Worm (Caenorhabditis elegans): Measurements from ENCODE around the gene ina-1.

The ina-1 gene

DNA sequence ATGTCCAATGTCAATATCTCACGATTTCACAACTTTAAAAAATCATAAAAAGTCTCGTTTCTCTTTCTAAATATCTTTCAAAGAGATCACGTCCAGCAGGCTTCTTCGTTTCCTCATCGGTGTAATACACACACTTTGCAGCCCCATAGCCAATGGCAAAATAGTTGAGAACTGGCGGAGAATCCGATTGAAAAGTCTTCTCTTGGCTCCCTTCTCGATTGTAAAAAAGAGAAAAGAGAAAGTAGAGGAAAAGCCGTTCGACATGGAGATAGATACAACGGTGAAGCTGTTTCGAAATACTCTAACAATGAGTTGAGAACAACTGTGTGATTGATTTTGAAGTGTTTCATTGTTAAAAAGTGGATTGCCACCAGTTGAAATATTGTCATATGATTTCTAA is 20.8 kb downstream of the ina-1 start:
- TF ChIP-seq ces-1 (GFP tag; optimal IDR thresholded peaks at IDR 0.05) (no peak), aha-1 (tag) (peak; percentile 19)

DNA sequence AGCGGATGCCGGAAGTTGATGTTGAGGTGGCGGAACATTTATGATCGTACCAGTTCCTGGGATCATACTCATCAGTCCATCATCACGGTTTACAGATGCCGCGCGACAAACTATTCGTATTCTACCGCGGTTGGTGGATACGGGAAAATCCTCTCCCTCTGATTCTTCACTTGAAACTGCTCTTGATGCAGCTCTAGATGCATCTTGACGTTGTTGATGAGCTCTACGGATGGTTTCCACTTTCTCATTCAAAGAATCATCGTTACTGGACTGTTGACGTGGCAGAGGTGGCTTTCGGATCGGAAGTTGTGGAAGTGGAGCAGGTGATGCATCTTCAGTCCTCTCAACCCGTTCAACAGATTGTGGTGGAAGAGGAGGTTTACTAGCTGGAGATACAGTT is 23.5 kb downstream of the ina-1 start:
- TF ChIP-seq aha-1 (tag), result peak; percentile 90
- no peak for TF ChIP-seq Y105C5A.15 (GFP tag; IDR thresholded peaks at IDR 0.05)

DNA sequence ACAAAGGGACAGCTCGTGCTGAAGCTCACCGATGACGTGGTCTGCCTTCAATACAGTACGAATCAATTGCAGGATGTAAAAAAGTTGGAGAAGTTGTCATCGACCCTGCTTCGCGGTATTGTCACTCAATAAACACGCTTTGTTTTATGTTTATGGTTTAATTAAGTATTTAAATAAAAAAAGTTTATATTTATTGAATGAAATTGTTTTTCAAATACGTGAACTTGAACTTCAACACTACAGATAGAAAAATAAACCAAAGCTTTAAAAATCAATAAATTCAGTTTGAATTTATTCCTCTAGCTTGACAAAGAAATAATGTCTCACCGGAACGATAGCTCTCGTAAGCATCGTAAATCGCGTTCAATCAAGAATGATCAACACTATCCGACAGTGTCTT is 26.8 kb downstream of the ina-1 start, which contains the start of gene ZK512.8:
ZK512.8 (plus strand) TSS at position 301 of the 400 bp plus-strand sequence.
- TF ChIP-seq nhr-28 (tag; optimal IDR thresholded peaks at IDR 0.05), result no peak
- TF ChIP-seq daf-8 (GFP tag; IDR thresholded peaks at IDR 0.05), result no peak
- no peak for TF ChIP-seq arid-1 (GFP tag; conservative IDR thresholded peaks at IDR 0.05)
- TF ChIP-seq ceh-82 (tag; optimal IDR thresholded peaks at IDR 0.05), result no peak
- no peak for TF ChIP-seq ceh-44 (GFP tag; IDR thresholded peaks at IDR 0.05)
- no peak for TF ChIP-seq T20F7.1 (GFP tag; optimal IDR thresholded peaks at IDR 0.05)
- no peak for TF ChIP-seq unc-62 (GFP tag; optimal IDR thresholded peaks at IDR 0.05 in 1 of 2)
- TF ChIP-seq unc-62 (tag; optimal IDR thresholded peaks at IDR 0.05), result no peak
- no peak for TF ChIP-seq nhr-42 (GFP tag; IDR thresholded peaks at IDR 0.05)
- no peak for TF ChIP-seq ces-1 (GFP tag; optimal IDR thresholded peaks at IDR 0.05)
- no peak for TF ChIP-seq ceh-20 (GFP tag; IDR thresholded peaks at IDR 0.05)
- no peak for TF ChIP-seq T26A8.4 (GFP tag; IDR thresholded peaks at IDR 0.05)
- no peak for TF ChIP-seq daf-12 (tag; optimal IDR thresholded peaks at IDR 0.05)
- no peak for TF ChIP-seq nhr-102 (tag; optimal IDR thresholded peaks at IDR 0.05)
- TF ChIP-seq mep-1 (tag; optimal IDR thresholded peaks at IDR 0.05), result no peak
- TF ChIP-seq spr-3 (GFP tag; optimal IDR thresholded peaks at IDR 0.05), result no peak
- TF ChIP-seq ztf-11 (tag; optimal IDR thresholded peaks at IDR 0.05), result no peak
- TF ChIP-seq mxl-2 (GFP tag; conservative IDR thresholded peaks at IDR 0.05), result no peak
- TF ChIP-seq F49E8.2 (tag; optimal IDR thresholded peaks at IDR 0.05; ENCODE audit: borderline replicate concordance), result no peak

DNA sequence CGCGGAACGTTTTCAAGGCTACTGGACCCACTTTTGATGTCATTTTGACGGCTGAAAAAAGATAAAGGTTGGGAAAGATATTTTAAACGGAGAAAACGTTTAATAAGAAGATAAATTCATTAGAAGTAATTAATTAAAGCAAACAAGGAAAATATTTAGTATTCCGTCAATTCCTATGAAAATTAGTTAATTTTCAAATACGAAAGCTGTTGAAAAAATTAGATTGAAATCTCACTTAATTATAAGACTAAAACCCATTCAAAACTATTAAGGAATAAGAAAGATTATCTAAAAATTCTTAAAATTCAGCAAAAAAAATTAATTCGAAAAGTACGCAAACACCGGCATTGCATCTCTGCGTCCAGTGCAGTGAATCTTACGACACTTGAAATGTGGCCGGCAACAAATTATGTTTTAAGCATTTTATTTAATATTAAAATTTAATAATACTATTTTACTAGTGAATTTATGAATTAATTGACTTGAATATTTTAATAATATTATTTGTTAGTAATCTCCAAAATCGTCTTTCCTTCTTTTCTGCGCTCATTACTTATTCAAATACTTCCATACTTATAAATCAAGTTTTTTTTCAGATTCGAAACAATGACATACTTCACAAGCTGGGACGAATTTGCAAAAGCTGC is 27.7 kb downstream of the ina-1 start, which contains the start of the genes ZK512.2 and ZK512.4:
ZK512.2 (minus strand) TSS at position 51 of the 647 bp plus-strand sequence.
ZK512.4 (plus strand) TSS at position 597 of the 647 bp plus-strand sequence.
- no peak for TF ChIP-seq nhr-28 (tag; optimal IDR thresholded peaks at IDR 0.05)
- TF ChIP-seq lsy-2 (tag; optimal IDR thresholded peaks at IDR 0.05), result peak in 1 of 2 experiments; percentile 57
- no peak for TF ChIP-seq nhr-42 (GFP tag; IDR thresholded peaks at IDR 0.05)
- peak; percentile 41 for TF ChIP-seq dpl-1 (GFP tag; optimal IDR thresholded peaks at IDR 0.05)
- peak; percentile 10 for TF ChIP-seq hlh-30 (tag; optimal IDR thresholded peaks at IDR 0.05; ENCODE audit: insufficient read depth)
- TF ChIP-seq ces-1 (GFP tag; optimal IDR thresholded peaks at IDR 0.05), result no peak
- no peak for TF ChIP-seq cey-2 (tag; optimal IDR thresholded peaks at IDR 0.05; ENCODE audit: borderline replicate concordance, insufficient read depth)
- no peak for TF ChIP-seq nhr-10 (tag; optimal IDR thresholded peaks at IDR 0.05)
- no peak for TF ChIP-seq ceh-82 (tag; optimal IDR thresholded peaks at IDR 0.05)
- no peak for TF ChIP-seq egl-27 (tag; optimal IDR thresholded peaks at IDR 0.05)
- TF ChIP-seq nhr-102 (tag; optimal IDR thresholded peaks at IDR 0.05), result no peak
- peak; percentile 60 for TF ChIP-seq mes-2 (tag; optimal IDR thresholded peaks at IDR 0.05; ENCODE audit: poor library complexity, severe bottlenecking)
- TF ChIP-seq lin-15B (tag; optimal IDR thresholded peaks at IDR 0.05), result no peak
- TF ChIP-seq skn-1 (tag; optimal IDR thresholded peaks at IDR 0.05), result no peak

DNA sequence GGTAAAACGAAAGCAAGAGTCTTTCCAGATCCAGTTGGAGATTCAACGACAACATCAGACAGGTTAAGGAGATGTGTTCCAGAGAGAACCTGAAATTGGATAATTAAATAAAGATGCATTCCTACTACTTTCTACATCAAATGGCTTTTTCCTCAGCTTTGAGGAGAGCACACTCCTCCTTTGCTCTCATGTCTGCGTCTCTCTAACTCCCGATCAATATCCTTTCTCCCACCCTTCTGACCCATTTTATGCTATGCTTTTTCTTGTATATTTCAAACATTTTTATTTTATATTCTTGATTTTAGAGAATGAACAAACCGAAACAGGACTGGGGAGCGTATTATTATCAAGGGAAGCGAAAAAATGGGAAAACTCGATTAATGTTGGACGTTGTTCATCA is 28.7 kb downstream of the ina-1 start, which contains the start of gene ZK512.11:
ZK512.11 (plus strand) TSS at position 301 of the 400 bp plus-strand sequence.
- TF ChIP-seq hlh-30 (tag; optimal IDR thresholded peaks at IDR 0.05; ENCODE audit: insufficient read depth) (no peak), ceh-28 (tag; optimal IDR thresholded peaks at IDR 0.05) (no peak), nhr-10 (tag; optimal IDR thresholded peaks at IDR 0.05) (no peak), unc-130 (GFP tag; optimal IDR thresholded peaks at IDR 0.05) (no peak), lin-38 (GFP tag; IDR thresholded peaks at IDR 0.05) (no peak), zfp-3 (GFP tag; conservative IDR thresholded peaks at IDR 0.05) (no peak), daf-8 (GFP tag; IDR thresholded peaks at IDR 0.05) (no peak), egl-27 (tag; optimal IDR thresholded peaks at IDR 0.05) (no peak), aly-2 (tag; optimal IDR thresholded peaks at IDR 0.05) (no peak), ztf-11 (tag; optimal IDR thresholded peaks at IDR 0.05) (no peak), zip-2 (tag; optimal IDR thresholded peaks at IDR 0.05) (no peak), zag-1 (tag; optimal IDR thresholded peaks at IDR 0.05) (no peak), ceh-20 (GFP tag; IDR thresholded peaks at IDR 0.05) (no peak), attf-4 (tag; optimal IDR thresholded peaks at IDR 0.05) (no peak), daf-19 (GFP tag; conservative IDR thresholded peaks at IDR 0.05) (no peak), F26F4.8 (GFP tag; conservative IDR thresholded peaks at IDR 0.05) (no peak), skn-1 (tag; optimal IDR thresholded peaks at IDR 0.05) (no peak), R02D3.7 (tag; optimal IDR thresholded peaks at IDR 0.05) (no peak), nhr-237 (tag; optimal IDR thresholded peaks at IDR 0.05) (no peak)
